Worm (Caenorhabditis elegans) whole organism, mixed stage, embryonic: ENCODE data around the gene F44F4.3.

Experiments
- M03D4.4 ChIP-seq: sonication (generic microtip); optimal IDR thresholded peaks from 2 replicates; lab custom pipeline; 2017; ENCODE audit warnings: mild to moderate bottlenecking, missing genetic modification characterization, missing compliant biosample characterization
- bed-3 ChIP-seq: fragments of 200-800 bp; sonication (Bioruptor generic); optimal IDR thresholded peaks from 3 replicates; lab custom pipeline; 2018; ENCODE audit warnings: mild to moderate bottlenecking, missing genetic modification characterization, moderate library complexity, missing compliant biosample characterization
- ceh-39 ChIP-seq: fragments of 150-350 bp; optimal IDR thresholded peaks from 2 replicates; lab custom pipeline; 2014; ENCODE audit warnings: missing biosample characterization, missing genetic modification characterization
- ceh-43 ChIP-seq: fragments of 200-800 bp; sonication (Bioruptor generic); optimal IDR thresholded peaks from 2 replicates; lab custom pipeline; 2018; ENCODE audit warnings: mild to moderate bottlenecking, missing genetic modification characterization, moderate library complexity, missing compliant biosample characterization
- ceh-83 ChIP-seq: fragments of 200-800 bp; sonication (Bioruptor generic); optimal IDR thresholded peaks from 2 replicates; lab custom pipeline; 2018; ENCODE audit warnings: mild to moderate bottlenecking, missing genetic modification characterization, missing compliant biosample characterization
- ces-1 ChIP-seq: fragments of 150-350 bp; optimal IDR thresholded peaks from 2 replicates; lab custom pipeline; 2014; ENCODE audit warnings: missing biosample characterization, missing genetic modification reagents, missing genetic modification characterization
- cnd-1 ChIP-seq: fragments of 200-800 bp; sonication (Bioruptor generic); optimal IDR thresholded peaks from 2 replicates; lab custom pipeline; 2018; ENCODE audit warnings: mild to moderate bottlenecking, missing genetic modification characterization, missing compliant biosample characterization
- elt-1 ChIP-seq: sonication (generic microtip); optimal IDR thresholded peaks from 2 replicates; lab custom pipeline; 2017; ENCODE audit warnings: missing genetic modification characterization, mild to moderate bottlenecking, missing compliant biosample characterization, antibody characterized with exemption, moderate library complexity, borderline replicate concordance; ENCODE audit not compliant: insufficient read depth
- flh-1 ChIP-seq: fragments of 200-800 bp; sonication (Bioruptor generic); optimal IDR thresholded peaks from 2 replicates; lab custom pipeline; 2018; ENCODE audit warnings: mild to moderate bottlenecking, missing genetic modification characterization, moderate library complexity, missing compliant biosample characterization
- ham-2 ChIP-seq: fragments of 200-800 bp; sonication (Bioruptor generic); optimal IDR thresholded peaks from 2 replicates; lab custom pipeline; 2018; ENCODE audit warnings: mild to moderate bottlenecking, missing genetic modification characterization, missing compliant biosample characterization
- hlh-1 ChIP-seq: fragments of 150-350 bp; optimal IDR thresholded peaks from 2 replicates; lab custom pipeline; 2014; ENCODE audit warnings: missing biosample characterization, missing genetic modification reagents, missing genetic modification characterization
- lin-13 ChIP-seq: fragments of 150-350 bp; optimal IDR thresholded peaks from 2 replicates; lab custom pipeline; 2014; ENCODE audit warnings: missing biosample characterization, missing genetic modification characterization
- lin-32 ChIP-seq: fragments of 200-800 bp; sonication (Bioruptor generic); optimal IDR thresholded peaks from 2 replicates; lab custom pipeline; 2018; ENCODE audit warnings: mild to moderate bottlenecking, missing genetic modification characterization, missing compliant biosample characterization
- lsy-2 ChIP-seq: fragments of 150-350 bp; optimal IDR thresholded peaks from 2 replicates; lab custom pipeline; 2014; ENCODE audit warnings: missing biosample characterization, missing genetic modification characterization
- mab-5 ChIP-seq: fragments of 150-350 bp; optimal IDR thresholded peaks from 2 replicates; lab custom pipeline; 2014; ENCODE audit warnings: missing biosample characterization, missing genetic modification characterization
- mls-2 ChIP-seq: sonication (generic microtip); optimal IDR thresholded peaks from 2 replicates; lab custom pipeline; 2016; ENCODE audit warnings: mild to moderate bottlenecking, missing genetic modification characterization, moderate library complexity, missing compliant biosample characterization
- nhr-12 ChIP-seq: fragments of 150-350 bp; optimal IDR thresholded peaks from 2 replicates; lab custom pipeline; 2014; ENCODE audit warnings: missing biosample characterization, missing genetic modification characterization
- nhr-2 ChIP-seq: fragments of 150-350 bp; optimal IDR thresholded peaks from 2 replicates; lab custom pipeline; 2014; ENCODE audit warnings: missing biosample characterization, missing genetic modification characterization
- nhr-237 ChIP-seq: fragments of 150-350 bp; optimal IDR thresholded peaks from 2 replicates; lab custom pipeline; 2014; ENCODE audit warnings: missing biosample characterization, missing genetic modification characterization
- nhr-28 ChIP-seq: fragments of 150-350 bp; optimal IDR thresholded peaks from 2 replicates; lab custom pipeline; 2014; ENCODE audit warnings: missing biosample characterization, missing genetic modification characterization
- nhr-76 ChIP-seq: sonication (generic microtip); optimal IDR thresholded peaks from 2 replicates; lab custom pipeline; 2017; ENCODE audit warnings: missing biosample characterization, missing genetic modification characterization
- pha-4 ChIP-seq: fragments of 150-350 bp; optimal IDR thresholded peaks from 2 replicates; lab custom pipeline; 2018; ENCODE audit warnings: missing biosample characterization, missing genetic modification reagents, missing genetic modification characterization
- sem-2 ChIP-seq: fragments of 200-800 bp; sonication (Bioruptor generic); optimal IDR thresholded peaks from 2 replicates; lab custom pipeline; 2018; ENCODE audit warnings: mild to moderate bottlenecking, missing genetic modification characterization, missing compliant biosample characterization
- snpc-4 ChIP-seq: fragments of 150-350 bp; optimal IDR thresholded peaks from 2 replicates; lab custom pipeline; 2014; ENCODE audit warnings: missing biosample characterization, missing genetic modification characterization
- sptf-1 ChIP-seq: sonication (generic microtip); optimal IDR thresholded peaks from 2 replicates; lab custom pipeline; 2017; ENCODE audit warnings: mild to moderate bottlenecking, missing genetic modification characterization, moderate library complexity, missing compliant biosample characterization
- tbx-8 ChIP-seq: fragments of 200-800 bp; sonication (Bioruptor generic); optimal IDR thresholded peaks from 2 replicates; lab custom pipeline; 2018; ENCODE audit warnings: mild to moderate bottlenecking, missing genetic modification characterization, moderate library complexity, missing compliant biosample characterization
- unc-120 ChIP-seq: sonication (generic microtip); optimal IDR thresholded peaks from 2 replicates; lab custom pipeline; 2017; ENCODE audit warnings: missing genetic modification characterization, missing compliant biosample characterization; ENCODE audit not compliant: poor library complexity, severe bottlenecking
- unc-39 ChIP-seq: fragments of 150-350 bp; optimal IDR thresholded peaks from 2 replicates; lab custom pipeline; 2014; ENCODE audit warnings: missing biosample characterization, missing genetic modification characterization
- unc-62 ChIP-seq: fragments of 150-350 bp; optimal IDR thresholded peaks from 2 replicates; lab custom pipeline; 2014; ENCODE audit warnings: missing biosample characterization, missing genetic modification reagents, missing genetic modification characterization
- zip-8 ChIP-seq: fragments of 150-350 bp; optimal IDR thresholded peaks from 2 replicates; lab custom pipeline; 2014; ENCODE audit warnings: missing biosample characterization, missing genetic modification characterization
- ztf-11 ChIP-seq: fragments of 150-350 bp; optimal IDR thresholded peaks from 2 replicates; lab custom pipeline; 2014; ENCODE audit warnings: missing biosample characterization, missing genetic modification characterization

F44F4.3 gene

ce11 chrII:10895959-10896358 is 10.2 kb upstream of the F44F4.3 start:
- no peak for TF ChIP-seq cnd-1
- no peak for TF ChIP-seq nhr-76 (tag; lab: Kevin White, UChicago)
- TF ChIP-seq pha-4: no peak
- TF ChIP-seq bed-3 (GFP tag; lab: Kevin White, UChicago): no peak
- TF ChIP-seq M03D4.4 (tag; lab: Kevin White, UChicago): no peak
- TF ChIP-seq hlh-1 (tag; lab: Kevin White, UChicago): no peak
- TF ChIP-seq lin-32 (GFP tag; lab: Kevin White, UChicago): no peak
- no peak for TF ChIP-seq unc-62 (GFP tag; lab: Kevin White, UChicago)
- TF ChIP-seq lsy-2 (tag; lab: Kevin White, UChicago): no peak
- TF ChIP-seq zip-8 (tag; lab: Kevin White, UChicago): no peak
- no peak for TF ChIP-seq sptf-1 (tag; lab: Kevin White, UChicago)
- no peak for TF ChIP-seq ceh-43
- TF ChIP-seq unc-39 (tag; lab: Kevin White, UChicago): no peak
- TF ChIP-seq ham-2 (GFP tag; lab: Kevin White, UChicago): no peak

ce11 chrII:10894996-10895395 is 9.3 kb upstream of the F44F4.3 start, which contains the start of gene sra-10:
TSS of gene sra-10 (minus strand) at chrII:10895096.
- TF ChIP-seq cnd-1 (no peak), flh-1 (GFP tag; lab: Kevin White, UChicago) (no peak), lin-32 (GFP tag; lab: Kevin White, UChicago) (no peak), ceh-43 (no peak), unc-39 (tag; lab: Kevin White, UChicago) (no peak), M03D4.4 (tag; lab: Kevin White, UChicago) (no peak), lsy-2 (tag; lab: Kevin White, UChicago) (no peak), ceh-39 (tag; lab: Kevin White, UChicago) (no peak), nhr-28 (tag; lab: Kevin White, UChicago) (no peak), elt-1 (no peak)
- TF ChIP-seq, all 35 proteins: peak for 0

ce11 chrII:10888979-10889378 is 3.3 kb upstream of the F44F4.3 start, which contains the start of gene ptr-8:
TSS of gene ptr-8 (plus strand) at chrII:10889279.
- TF ChIP-seq nhr-76 (tag; lab: Kevin White, UChicago) (no peak), nhr-12 (no peak), unc-39 (tag; lab: Kevin White, UChicago) (no peak), unc-120 (no peak), snpc-4 (tag; lab: Kevin White, UChicago) (no peak)

- TF ChIP-seq sem-2 (GFP tag; lab: Kevin White, UChicago): no peak
- no peak for TF ChIP-seq ztf-11 (tag; lab: Kevin White, UChicago)
- TF ChIP-seq tbx-8 (GFP tag; lab: Kevin White, UChicago): no peak
- TF ChIP-seq ceh-43: no peak
- no peak for TF ChIP-seq nhr-2 (tag; lab: Kevin White, UChicago)
- TF ChIP-seq ces-1 (GFP tag; lab: Kevin White, UChicago): no peak
- no peak for TF ChIP-seq elt-1
- TF ChIP-seq zip-8 (tag; lab: Kevin White, UChicago): no peak
These were observed 1.4 kb upstream of the F44F4.3 start for ce11 chrII:10887097-10887496.

ce11 chrII:10885250-10885649 is 468 bp downstream of the F44F4.3 start:
- TF ChIP-seq ham-2 (GFP tag; lab: Kevin White, UChicago): no peak
- no peak for TF ChIP-seq sem-2 (GFP tag; lab: Kevin White, UChicago)
- TF ChIP-seq nhr-76 (tag; lab: Kevin White, UChicago): no peak
- TF ChIP-seq ceh-39 (tag; lab: Kevin White, UChicago): no peak

ce11 chrII:10884396-10884795 is 1.3 kb downstream of the F44F4.3 start, which contains the start of gene egg-3:
TSS of gene egg-3 (minus strand) at chrII:10884441.
- TF ChIP-seq lsy-2 (tag; lab: Kevin White, UChicago): no peak
- TF ChIP-seq unc-39 (tag; lab: Kevin White, UChicago): no peak
- TF ChIP-seq nhr-12: no peak
- no peak for TF ChIP-seq hlh-1 (tag; lab: Kevin White, UChicago)
- no peak for TF ChIP-seq ceh-39 (tag; lab: Kevin White, UChicago)
- no peak for TF ChIP-seq ztf-11 (tag; lab: Kevin White, UChicago)
- no peak for TF ChIP-seq mls-2
- TF ChIP-seq sptf-1 (tag; lab: Kevin White, UChicago): no peak
- no peak for TF ChIP-seq unc-120
- TF ChIP-seq tbx-8 (GFP tag; lab: Kevin White, UChicago): no peak
- TF ChIP-seq ces-1 (GFP tag; lab: Kevin White, UChicago): no peak
- TF ChIP-seq ceh-83 (GFP tag; lab: Kevin White, UChicago): no peak
- no peak for TF ChIP-seq mab-5 (tag; lab: Kevin White, UChicago)
- no peak for TF ChIP-seq sem-2 (GFP tag; lab: Kevin White, UChicago)
- TF ChIP-seq nhr-2 (tag; lab: Kevin White, UChicago): no peak
- no peak for TF ChIP-seq lin-13 (tag; lab: Kevin White, UChicago)
- TF ChIP-seq nhr-237 (tag; lab: Kevin White, UChicago): no peak
